Worm (Caenorhabditis elegans): ENCODE measurements around the gene AC7.3.

DNA sequence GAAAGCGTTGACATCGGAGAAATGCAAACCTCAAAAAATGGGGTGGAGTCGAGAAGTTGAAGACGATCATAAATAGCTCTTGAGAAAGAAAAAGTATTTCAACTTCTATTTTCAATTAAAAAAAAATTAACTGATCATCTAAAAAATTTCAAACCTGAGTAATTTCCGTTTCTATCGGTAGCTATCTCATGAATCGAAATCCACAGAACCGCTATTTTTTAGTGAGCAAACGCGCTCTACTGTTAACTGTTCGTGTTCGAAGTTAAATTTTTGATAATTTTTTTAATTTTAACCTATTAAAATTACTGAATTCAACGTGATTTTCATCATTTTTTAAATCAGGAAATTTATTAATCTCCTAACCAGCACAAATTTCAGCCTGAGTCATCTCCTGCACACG, 27.8 kb upstream of the AC7.3 start:
- TF ChIP-seq unc-62 (GFP tag; optimal IDR thresholded peaks at IDR 0.05) (no peak), nhr-12 (tag; optimal IDR thresholded peaks at IDR 0.05) (no peak), nhr-11 (tag; optimal IDR thresholded peaks at IDR 0.05) (no peak), unc-39 (tag; optimal IDR thresholded peaks at IDR 0.05) (no peak), aly-2 (tag; optimal IDR thresholded peaks at IDR 0.05) (no peak)

Measured in whole organism, L2 larva.